Fruit fly (Drosophila melanogaster) whole organism, pupa: ENCODE results near the gene CG12974.

Experiments used
- CG10348 ChIP-seq: fragments of 200-800 bp; sonication (Bioruptor generic); IDR thresholded peaks from 2 replicates; pipeline ENCODE4 v1.3.6; 2022; ENCODE audit warnings: missing biosample characterization, missing genetic modification characterization
- CG12605 ChIP-seq: fragments of 200-800 bp; sonication (Bioruptor generic); IDR thresholded peaks from 2 replicates; pipeline ENCODE4 v1.3.6; 2022; ENCODE audit warnings: missing biosample characterization, missing genetic modification characterization
- CG13204 ChIP-seq: fragments of 200-800 bp; sonication (Bioruptor generic); optimal IDR thresholded peaks from 2 replicates; lab custom pipeline; 2018; ENCODE audit warnings: missing biosample characterization, mild to moderate bottlenecking, missing genetic modification characterization, moderate library complexity
- CG14655 ChIP-seq: fragments of 200-800 bp; sonication (Bioruptor generic); optimal IDR thresholded peaks from 3 replicates; lab custom pipeline; 2017; ENCODE audit warnings: mild to moderate bottlenecking, missing biosample characterization, missing genetic modification reagents, missing genetic modification characterization
- CG15710 ChIP-seq: fragments of 200-800 bp; sonication (Bioruptor generic); optimal IDR thresholded peaks from 2 replicates; lab custom pipeline; 2018; ENCODE audit warnings: missing biosample characterization, mild to moderate bottlenecking, missing genetic modification characterization, moderate library complexity
- CG17806 ChIP-seq: fragments of 200-800 bp; sonication (Bioruptor generic); optimal IDR thresholded peaks from 2 replicates; lab custom pipeline; 2018; ENCODE audit warnings: missing biosample characterization, mild to moderate bottlenecking, missing genetic modification characterization, moderate library complexity
- CG32121 ChIP-seq: fragments of 200-800 bp; sonication (Bioruptor generic); IDR thresholded peaks from 2 replicates; pipeline ENCODE4 v1.3.6; 2022; ENCODE audit warnings: missing biosample characterization, missing genetic modification characterization
- CG34367 ChIP-seq: fragments of 200-800 bp; sonication (Bioruptor generic); optimal IDR thresholded peaks from 2 replicates; lab custom pipeline; 2018; ENCODE audit warnings: missing biosample characterization, mild to moderate bottlenecking, missing genetic modification characterization
- CG4496 ChIP-seq: fragments of 200-800 bp; sonication (Bioruptor generic); IDR thresholded peaks from 3 replicates; pipeline ENCODE4 v1.3.6; 2022; ENCODE audit warnings: missing biosample characterization, missing genetic modification characterization
- CG8159 ChIP-seq: fragments of 200-800 bp; sonication (Bioruptor generic); optimal IDR thresholded peaks from 3 replicates; lab custom pipeline; 2018; ENCODE audit warnings: missing biosample characterization, mild to moderate bottlenecking, missing genetic modification characterization, moderate library complexity
- CG8301 ChIP-seq: fragments of 200-800 bp; sonication (Bioruptor generic); optimal IDR thresholded peaks from 2 replicates; lab custom pipeline; 2018; ENCODE audit warnings: missing biosample characterization, mild to moderate bottlenecking, missing genetic modification characterization
- CG9948 ChIP-seq: fragments of 200-800 bp; sonication (Bioruptor generic); optimal IDR thresholded peaks from 2 replicates; lab custom pipeline; 2018; ENCODE audit warnings: missing biosample characterization, mild to moderate bottlenecking, missing genetic modification characterization, moderate library complexity
- D1 ChIP-seq: fragments of 200-800 bp; sonication (Bioruptor generic); optimal IDR thresholded peaks from 2 replicates; lab custom pipeline; 2018; ENCODE audit warnings: missing biosample characterization, mild to moderate bottlenecking, missing genetic modification characterization, moderate library complexity
- EcR ChIP-seq: fragments of 200-800 bp; sonication (Bioruptor generic); optimal IDR thresholded peaks from 3 replicates; lab custom pipeline; 2019; ENCODE audit warnings: missing biosample characterization, missing genetic modification characterization, mild to moderate bottlenecking, moderate library complexity, missing genetic modification reagents
- Ets98B ChIP-seq: fragments of 200-800 bp; sonication (Bioruptor generic); IDR thresholded peaks from 2 replicates; pipeline ENCODE4 v1.3.6; 2022; ENCODE audit warnings: missing biosample characterization, missing genetic modification characterization
- Pif1A ChIP-seq: fragments of 200-800 bp; sonication (Bioruptor generic); optimal IDR thresholded peaks from 3 replicates; lab custom pipeline; 2016; ENCODE audit warnings: missing biosample characterization, missing genetic modification characterization
- Pif1B ChIP-seq: fragments of 200-800 bp; sonication (Bioruptor generic); optimal IDR thresholded peaks from 3 replicates; lab custom pipeline; 2016; ENCODE audit warnings: missing biosample characterization, missing genetic modification characterization
- Snoo ChIP-seq: fragments of 200-800 bp; sonication (Bioruptor generic); optimal IDR thresholded peaks from 3 replicates; lab custom pipeline; 2017; ENCODE audit warnings: missing biosample characterization, mild to moderate bottlenecking, missing genetic modification characterization, inconsistent platforms
- fd96Ca ChIP-seq: fragments of 200-800 bp; sonication (Bioruptor generic); IDR thresholded peaks from 3 replicates; pipeline ENCODE4 v1.3.6; 2022; ENCODE audit warnings: missing biosample characterization, missing genetic modification characterization
- gl ChIP-seq: fragments of 200-800 bp; sonication (Bioruptor generic); optimal IDR thresholded peaks from 2 replicates; lab custom pipeline; 2018; ENCODE audit warnings: missing biosample characterization, mild to moderate bottlenecking, missing genetic modification characterization
- rn ChIP-seq: fragments of 200-800 bp; sonication (Bioruptor generic); IDR thresholded peaks from 2 replicates; pipeline ENCODE4 v1.3.6; 2022; ENCODE audit warnings: missing biosample characterization, missing genetic modification characterization

CG12974 gene

DNA sequence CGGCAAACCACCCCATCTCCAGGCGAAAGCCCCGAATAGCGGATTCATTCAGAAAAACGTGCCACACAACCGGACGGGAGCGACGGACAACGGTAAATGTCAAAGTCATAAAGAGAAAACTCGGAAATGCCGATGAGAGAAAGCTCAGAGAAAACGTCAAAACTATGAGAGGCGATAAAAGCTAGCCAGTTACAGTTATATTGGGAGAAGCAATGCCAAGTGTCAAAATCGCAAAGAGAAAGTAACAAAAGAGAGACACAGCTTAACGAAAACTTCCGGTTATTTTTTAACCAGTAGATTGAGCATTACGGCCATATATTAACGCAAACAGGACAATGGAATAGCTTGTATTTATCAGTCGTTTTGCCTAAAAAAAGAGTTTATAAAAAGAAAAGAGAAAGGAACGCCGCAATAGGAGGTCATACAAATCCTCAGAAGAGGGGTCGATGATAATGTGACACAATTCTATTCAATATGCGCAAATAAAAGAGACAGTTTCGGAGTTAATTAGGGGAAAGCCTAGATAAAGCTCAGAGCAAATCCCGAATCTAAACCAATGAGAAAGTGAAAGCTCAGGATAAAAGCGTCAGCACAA, 33.6 kb upstream of the CG12974 start:
- no peak for TF ChIP-seq CG17806
- no peak for TF ChIP-seq CG8301 (tag; lab: Kevin White, UChicago)
- no peak for TF ChIP-seq rn (GFP tag; lab: Robert Waterston, UW)
- TF ChIP-seq Pif1A (GFP tag; lab: Kevin White, UChicago), result no peak
- no peak for TF ChIP-seq CG12605
- TF ChIP-seq CG9948 (tag; lab: Kevin White, UChicago), result no peak
- TF ChIP-seq CG32121 (GFP tag; lab: Robert Waterston, UW), result no peak
- no peak for TF ChIP-seq CG13204
- TF ChIP-seq D1, result no peak
- TF ChIP-seq CG15710 (tag; lab: Kevin White, UChicago), result no peak
- TF ChIP-seq Pif1B, result no peak
- TF ChIP-seq gl (tag; lab: Kevin White, UChicago), result no peak
- TF ChIP-seq CG8159 (tag; lab: Kevin White, UChicago), result no peak
- TF ChIP-seq Ets98B (GFP tag; lab: Robert Waterston, UW), result no peak
- TF ChIP-seq CG4496 (GFP tag; lab: Robert Waterston, UW), result no peak
- no peak for TF ChIP-seq CG14655
- TF ChIP-seq fd96Ca, result no peak

DNA sequence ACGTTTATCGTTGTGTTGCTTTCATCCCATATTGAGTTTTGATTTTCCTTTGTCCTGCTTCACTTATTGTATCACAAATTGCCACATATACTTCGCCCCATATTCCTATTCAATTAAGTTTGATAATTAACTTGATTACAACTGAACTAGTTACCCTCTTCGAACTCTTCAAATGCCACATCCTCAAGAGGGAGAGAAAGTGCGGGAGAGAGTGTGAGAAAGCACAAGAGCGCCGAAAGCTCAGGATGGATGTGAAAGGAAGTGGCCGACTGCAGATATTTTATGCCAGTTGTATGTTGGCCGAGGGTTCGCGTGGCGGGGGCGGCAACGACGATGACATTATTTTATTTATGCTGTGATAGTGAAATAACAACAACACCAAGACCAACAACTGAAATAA, 32.7 kb upstream of the CG12974 start, which contains the start of gene Rab26:
Gene Rab26, plus strand, starts transcription at position 301 of the 400 bp plus-strand sequence.
- no peak for TF ChIP-seq CG10348 (GFP tag; lab: Robert Waterston, UW)
- no peak for TF ChIP-seq EcR (GFP tag; lab: Kevin White, UChicago)
- no peak for TF ChIP-seq CG8159 (tag; lab: Kevin White, UChicago)
- no peak for TF ChIP-seq gl (tag; lab: Kevin White, UChicago)
- TF ChIP-seq Snoo (tag; lab: Kevin White, UChicago), result no peak
- TF ChIP-seq CG17806, result no peak
- TF ChIP-seq CG13204, result no peak
- no peak for TF ChIP-seq CG14655
- TF ChIP-seq fd96Ca, result no peak
- no peak for TF ChIP-seq CG15710 (tag; lab: Kevin White, UChicago)
- no peak for TF ChIP-seq CG32121 (GFP tag; lab: Robert Waterston, UW)
- no peak for TF ChIP-seq CG34367 (tag; lab: Kevin White, UChicago)
- no peak for TF ChIP-seq CG12605
- TF ChIP-seq rn (GFP tag; lab: Robert Waterston, UW), result no peak
- TF ChIP-seq D1, result no peak
- no peak for TF ChIP-seq Ets98B (GFP tag; lab: Robert Waterston, UW)
- no peak for TF ChIP-seq CG8301 (tag; lab: Kevin White, UChicago)
- TF ChIP-seq Pif1B, result no peak
- TF ChIP-seq CG9948 (tag; lab: Kevin White, UChicago), result no peak

DNA sequence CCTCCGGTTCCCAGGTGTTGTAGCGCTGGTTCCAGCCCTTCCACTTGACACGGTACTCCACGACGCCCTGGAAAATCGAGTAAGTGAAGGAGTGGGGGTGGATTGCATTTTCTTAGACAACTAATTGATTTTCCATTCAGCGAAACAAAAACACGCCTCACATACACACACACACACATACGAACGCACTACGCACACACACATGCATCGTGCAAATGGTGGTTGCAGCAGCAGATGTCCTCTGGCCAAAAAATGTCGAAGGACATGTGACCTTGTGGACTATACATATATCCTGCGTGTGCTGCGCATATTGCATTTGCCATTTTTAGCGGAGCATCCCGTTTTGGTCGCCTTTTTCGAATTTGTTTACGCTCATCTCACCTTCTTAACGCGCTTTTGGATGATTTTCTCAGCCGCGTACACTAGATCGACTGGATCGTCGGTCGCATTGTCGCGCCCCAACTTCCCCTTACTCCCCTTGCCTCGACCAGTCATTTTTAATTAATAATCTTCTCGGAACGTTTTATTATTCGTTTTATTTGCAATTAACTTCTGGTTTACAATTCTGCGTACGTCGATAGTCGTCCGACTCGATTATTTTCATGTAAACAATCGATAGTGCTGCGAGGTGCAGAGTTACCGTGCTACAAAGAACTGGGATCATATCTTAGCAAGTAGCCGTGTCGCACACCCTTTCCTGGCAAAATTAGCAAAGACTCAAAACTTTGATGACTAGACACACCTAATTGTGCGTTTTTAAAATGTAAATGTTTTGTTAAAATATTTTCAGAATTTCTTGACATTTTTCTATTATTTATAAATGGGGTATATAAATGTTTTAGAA, 31.9 kb upstream of the CG12974 start, which contains the start of gene Pc:
Gene Pc, minus strand, starts transcription at position 605 of the 844 bp plus-strand sequence.
- peak; percentile 66 for TF ChIP-seq D1
- peak; percentile 1 for TF ChIP-seq CG8159 (tag; lab: Kevin White, UChicago)
- no peak for TF ChIP-seq gl (tag; lab: Kevin White, UChicago)

DNA sequence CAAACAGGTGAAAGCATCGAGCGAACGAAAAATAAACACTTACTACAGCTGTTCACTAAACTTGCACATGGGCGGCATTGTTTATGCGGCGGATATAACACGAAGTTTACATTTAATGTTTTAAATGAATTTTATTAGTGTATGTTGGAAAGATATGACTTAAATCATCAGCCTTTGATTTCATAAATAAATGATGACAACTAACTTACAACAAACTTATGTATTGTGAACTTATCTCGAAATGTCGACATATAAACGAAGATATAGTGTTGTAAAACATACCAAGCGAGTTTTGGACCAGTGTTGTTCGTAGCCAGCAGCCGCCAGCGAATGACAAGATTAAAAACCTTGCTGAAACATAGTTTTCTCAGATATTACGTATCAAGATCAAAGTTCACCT, 18.6 kb upstream of the CG12974 start, which contains the start of the genes CG11309 and CG7632:
Gene CG11309, minus strand, starts transcription at position 259 of the 400 bp plus-strand sequence.
Gene CG7632, plus strand, starts transcription at position 298 of the 400 bp plus-strand sequence.
- peak; percentile 99 for TF ChIP-seq Pif1B
- peak; percentile 87 for TF ChIP-seq EcR (GFP tag; lab: Kevin White, UChicago)
- peak; percentile 100 for TF ChIP-seq CG34367 (tag; lab: Kevin White, UChicago)
- peak; percentile 99 for TF ChIP-seq CG9948 (tag; lab: Kevin White, UChicago)
- peak; percentile 100 for TF ChIP-seq CG15710 (tag; lab: Kevin White, UChicago)
- TF ChIP-seq gl (tag; lab: Kevin White, UChicago), result peak; percentile 99
- TF ChIP-seq rn (GFP tag; lab: Robert Waterston, UW), result peak; percentile 96
- TF ChIP-seq CG32121 (GFP tag; lab: Robert Waterston, UW), result peak; percentile 99
- peak; percentile 100 for TF ChIP-seq CG17806
- peak; percentile 100 for TF ChIP-seq Pif1A (GFP tag; lab: Kevin White, UChicago)
- peak; percentile 99 for TF ChIP-seq Snoo (tag; lab: Kevin White, UChicago)
- TF ChIP-seq CG12605, result peak; percentile 100
- peak; percentile 100 for TF ChIP-seq CG8159 (tag; lab: Kevin White, UChicago)
- peak; percentile 97 for TF ChIP-seq fd96Ca
- TF ChIP-seq CG14655, result peak; percentile 99
- peak; percentile 71; the same call in 1 of the 2 replicates for TF ChIP-seq CG10348 (GFP tag; lab: Robert Waterston, UW)
- TF ChIP-seq D1, result peak; percentile 99
- TF ChIP-seq CG13204, result peak; percentile 99
- TF ChIP-seq CG4496 (GFP tag; lab: Robert Waterston, UW), result peak; percentile 99
- TF ChIP-seq Ets98B (GFP tag; lab: Robert Waterston, UW), result peak; percentile 99
- TF ChIP-seq CG8301 (tag; lab: Kevin White, UChicago), result peak; percentile 99
- TF ChIP-seq, all 21 proteins: peak for 21

DNA sequence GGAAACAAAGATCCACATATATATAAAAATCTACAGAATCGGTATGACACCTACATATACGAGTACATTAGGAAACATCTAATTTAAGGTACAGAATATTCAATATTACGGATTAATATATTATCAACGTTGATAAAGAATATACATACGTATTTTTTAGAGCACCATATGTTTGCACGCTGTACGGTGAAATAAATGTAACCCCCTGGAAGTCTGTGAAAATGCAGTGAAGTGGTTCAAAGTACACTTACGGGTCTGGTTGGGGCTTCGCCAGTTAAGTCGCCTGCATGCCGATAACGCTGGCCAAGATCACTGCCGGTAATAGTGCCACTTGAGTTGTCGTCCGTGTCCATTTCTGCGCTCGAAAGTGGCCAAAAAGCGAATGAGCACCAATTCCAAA, 17.9 kb upstream of the CG12974 start:
- TF ChIP-seq CG10348 (GFP tag; lab: Robert Waterston, UW), result no peak
- no peak for TF ChIP-seq CG12605
- TF ChIP-seq CG13204, result no peak
- TF ChIP-seq CG8159 (tag; lab: Kevin White, UChicago), result no peak
- no peak for TF ChIP-seq CG8301 (tag; lab: Kevin White, UChicago)
- TF ChIP-seq CG9948 (tag; lab: Kevin White, UChicago), result no peak
- no peak for TF ChIP-seq EcR (GFP tag; lab: Kevin White, UChicago)
- no peak for TF ChIP-seq CG32121 (GFP tag; lab: Robert Waterston, UW)
- no peak for TF ChIP-seq CG14655
- no peak for TF ChIP-seq CG17806
- no peak for TF ChIP-seq CG34367 (tag; lab: Kevin White, UChicago)
- TF ChIP-seq CG15710 (tag; lab: Kevin White, UChicago), result no peak
- TF ChIP-seq gl (tag; lab: Kevin White, UChicago), result no peak
- TF ChIP-seq Pif1B, result no peak
- TF ChIP-seq Pif1A (GFP tag; lab: Kevin White, UChicago), result no peak
- TF ChIP-seq rn (GFP tag; lab: Robert Waterston, UW), result no peak
